Fruit fly (Drosophila melanogaster): ENCODE results near the gene Alp13.

DNA sequence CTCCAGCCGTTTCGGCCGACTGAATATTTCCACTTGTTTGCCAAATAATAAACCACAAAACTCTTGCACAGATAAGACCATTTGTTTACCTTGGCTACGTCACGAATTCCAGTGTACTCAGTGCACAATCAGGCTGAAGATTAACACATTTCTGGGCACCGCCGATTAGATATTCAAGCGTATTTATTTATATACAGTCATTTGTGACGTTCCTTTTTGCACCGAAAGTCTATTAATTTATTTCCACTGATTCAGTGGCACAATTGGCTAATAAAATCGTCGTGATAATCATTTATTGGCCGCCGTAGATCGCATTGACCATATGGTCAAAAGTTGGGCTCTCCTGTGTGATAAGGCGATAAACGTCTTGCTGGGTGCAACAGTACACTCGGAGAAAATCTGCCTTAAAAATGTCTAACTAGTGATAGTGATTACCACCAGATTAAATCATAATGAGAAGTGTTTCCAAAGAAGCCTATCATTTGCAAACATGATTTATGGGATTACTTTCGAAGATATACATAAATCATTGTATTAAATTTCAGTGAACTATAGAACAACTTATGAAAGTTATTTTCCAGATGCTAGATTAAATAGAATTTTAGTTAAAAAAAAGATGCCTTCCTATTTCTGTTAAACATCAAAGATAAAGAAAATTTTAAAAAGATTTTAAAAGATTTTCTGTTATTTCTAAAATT, 20.7 kb downstream of the Alp13 start:
- TF ChIP-seq insv (optimal IDR thresholded peaks at IDR 0.05), result no peak
- no peak for TF ChIP-seq ttk (optimal IDR thresholded peaks at IDR 0.05)
- TF ChIP-seq h (optimal IDR thresholded peaks at IDR 0.05), result no peak
- no peak for TF ChIP-seq psq (optimal IDR thresholded peaks at IDR 0.05)
- no peak for TF ChIP-seq Myc (optimal IDR thresholded peaks at IDR 0.05)
- no peak for TF ChIP-seq Sin3A (optimal IDR thresholded peaks at IDR 0.05)

Measured in Kc167 (cell line).